Fruit fly (Drosophila melanogaster): Measurements from ENCODE around the gene CG32264.

dm6 chr3L:3705936-3706335, 100.3 kb downstream of the CG32264 start:
- no peak for TF ChIP-seq tna (GFP tag; IDR thresholded peaks at IDR 0.05; ENCODE audit: partially characterized antibody)
- no peak for TF ChIP-seq cato (GFP tag; optimal IDR thresholded peaks at IDR 0.05; ENCODE audit: borderline replicate concordance)
- no peak for TF ChIP-seq E2f2 (GFP tag; IDR thresholded peaks at IDR 0.05)
- no peak for TF ChIP-seq CG7786 (GFP tag; optimal IDR thresholded peaks at IDR 0.05)
- no peak for TF ChIP-seq toy (GFP tag; IDR thresholded peaks at IDR 0.05)
- no peak for TF ChIP-seq CG8388 (GFP tag; optimal IDR thresholded peaks at IDR 0.05)
- no peak for TF ChIP-seq z (GFP tag; IDR thresholded peaks at IDR 0.05)
